Worm (Caenorhabditis elegans) whole organism, L4/young adult: Measurements from ENCODE around the gene C04E6.12.

ENCODE experiments used
- W03F9.2 ChIP-seq: fragments of 150-350 bp; optimal IDR thresholded peaks from 2 replicates; lab custom pipeline; 2014; ENCODE audit warnings: missing biosample characterization, missing genetic modification characterization
- him-1 ChIP-seq: sonication (generic microtip); optimal IDR thresholded peaks from 2 replicates; lab custom pipeline; 2016; ENCODE audit warnings: missing genotype, missing genetic modification reagents, missing genetic modification characterization, missing compliant biosample characterization

- TF ChIP-seq him-1 (no peak), W03F9.2 (tag; lab: Kevin White, UChicago) (no peak)
These were observed 50.6 kb downstream of the C04E6.12 start, which contains the start of gene F26F12.4 for ce11 chrV:5869227-5869626.
